Worm (Caenorhabditis elegans): ENCODE measurements around the gene fbxb-83.
"Not testable (repeated sequence)": the region's sequence is repeated elsewhere in the genome, so short reads cannot be mapped to it uniquely, and the experiment has no call there.

Gene fbxb-83

ce11 chrIII:134194-134593 lies 10.8 kb downstream of the fbxb-83 start, which contains the start of gene pals-25:
TSS of gene pals-25 (plus strand) at chrIII:134494.
- TF ChIP-seq scrt-1 (GFP tag; IDR thresholded peaks at IDR 0.05) = no peak
- no peak for TF ChIP-seq B0310.2 (tag; optimal IDR thresholded peaks at IDR 0.05)
- TF ChIP-seq sea-1 (GFP tag; conservative IDR thresholded peaks at IDR 0.05) = no peak
- TF ChIP-seq hmg-4 (GFP tag; optimal IDR thresholded peaks at IDR 0.05) = no peak
- no peak for TF ChIP-seq tra-4 (tag; optimal IDR thresholded peaks at IDR 0.05)

ce11 chrIII:132118-132517 lies 12.9 kb downstream of the fbxb-83 start, which contains the start of gene pals-22:
TSS of gene pals-22 (plus strand) at chrIII:132418.
- TF ChIP-seq tra-4 (tag; optimal IDR thresholded peaks at IDR 0.05) = no peak
- no peak for TF ChIP-seq ceh-13 (GFP tag; optimal IDR thresholded peaks at IDR 0.05)
- TF ChIP-seq hmbx-1 (tag; optimal IDR thresholded peaks at IDR 0.05) = no peak
- TF ChIP-seq hmg-4 (GFP tag; optimal IDR thresholded peaks at IDR 0.05) = no peak
- no peak for TF ChIP-seq ama-1 (optimal IDR thresholded peaks at IDR 0.05)
- no peak for TF ChIP-seq sea-1 (GFP tag; conservative IDR thresholded peaks at IDR 0.05)
- TF ChIP-seq F13C5.2 (tag; optimal IDR thresholded peaks at IDR 0.05) = no peak

ce11 chrIII:131627-132026 lies 13.4 kb downstream of the fbxb-83 start:
- TF ChIP-seq F13C5.2 (tag; optimal IDR thresholded peaks at IDR 0.05) = peak; percentile 31
- no peak for TF ChIP-seq tbx-11 (GFP tag; IDR thresholded peaks at IDR 0.05)
- no peak for TF ChIP-seq hnd-1 (tag; optimal IDR thresholded peaks at IDR 0.05)

- TF ChIP-seq ceh-13 (GFP tag; optimal IDR thresholded peaks at IDR 0.05) (no peak), ama-1 (optimal IDR thresholded peaks at IDR 0.05) (no peak), aly-1 (tag; optimal IDR thresholded peaks at IDR 0.05) (no peak), B0310.2 (tag; optimal IDR thresholded peaks at IDR 0.05) (no peak), scrt-1 (GFP tag; IDR thresholded peaks at IDR 0.05) (no peak), pes-1 (GFP tag; IDR thresholded peaks at IDR 0.05) (no peak), hnd-1 (tag; optimal IDR thresholded peaks at IDR 0.05) (no peak), ets-7 (tag; optimal IDR thresholded peaks at IDR 0.05) (no peak)
Observed at ce11 chrIII:130650-131049, 14.4 kb downstream of the fbxb-83 start, which contains the start of the genes nhr-280 and C29F9.2. TSS of gene nhr-280 (minus strand) at chrIII:130750. TSS of gene C29F9.2 (plus strand) at chrIII:130947.

- TF ChIP-seq F13C5.2 (tag; optimal IDR thresholded peaks at IDR 0.05) = no peak
- TF ChIP-seq ceh-13 (GFP tag; optimal IDR thresholded peaks at IDR 0.05) = no peak
- TF ChIP-seq hmbx-1 (tag; optimal IDR thresholded peaks at IDR 0.05) = no peak
- TF ChIP-seq hnd-1 (tag; optimal IDR thresholded peaks at IDR 0.05) = no peak
- TF ChIP-seq B0310.2 (tag; optimal IDR thresholded peaks at IDR 0.05) = no peak
- TF ChIP-seq aly-1 (tag; optimal IDR thresholded peaks at IDR 0.05) = no peak
Observed at ce11 chrIII:124478-124877, 20.5 kb downstream of the fbxb-83 start, which contains the start of gene pals-23. TSS of gene pals-23 (plus strand) at chrIII:124778.

- TF ChIP-seq hmbx-1 (tag; optimal IDR thresholded peaks at IDR 0.05); ceh-36 (tag; optimal IDR thresholded peaks at IDR 0.05); sea-1 (GFP tag; conservative IDR thresholded peaks at IDR 0.05): not testable (repeated sequence)
Observed at ce11 chrIII:121983-122449, 23.0 kb downstream of the fbxb-83 start, which contains the start of gene C29F9.12. TSS of gene C29F9.12 (minus strand) at chrIII:122033.

ce11 chrIII:120199-120598 lies 24.8 kb downstream of the fbxb-83 start, which contains the start of gene pals-24:
TSS of gene pals-24 (plus strand) at chrIII:120435.
- TF ChIP-seq pes-1 (GFP tag; IDR thresholded peaks at IDR 0.05) (no peak), flt-1 (GFP tag; IDR thresholded peaks at IDR 0.05) (no peak), sea-1 (GFP tag; conservative IDR thresholded peaks at IDR 0.05) (no peak), scrt-1 (GFP tag; IDR thresholded peaks at IDR 0.05) (no peak), ceh-13 (GFP tag; optimal IDR thresholded peaks at IDR 0.05) (no peak), tra-4 (tag; optimal IDR thresholded peaks at IDR 0.05) (no peak), tbx-11 (GFP tag; IDR thresholded peaks at IDR 0.05) (no peak)

ce11 chrIII:117857-118256 lies 27.2 kb downstream of the fbxb-83 start:
- TF ChIP-seq flt-1 (GFP tag; IDR thresholded peaks at IDR 0.05) (no peak), F13C5.2 (tag; optimal IDR thresholded peaks at IDR 0.05) (no peak), ceh-36 (tag; optimal IDR thresholded peaks at IDR 0.05) (peak; percentile 45)

ce11 chrIII:117210-117609 lies 27.8 kb downstream of the fbxb-83 start, which contains the start of gene C29F9.5:
TSS of gene C29F9.5 (plus strand) at chrIII:117510.
- TF ChIP-seq tbx-37 (GFP tag; conservative IDR thresholded peaks at IDR 0.05) = no peak
- TF ChIP-seq ceh-13 (GFP tag; optimal IDR thresholded peaks at IDR 0.05) = no peak
- no peak for TF ChIP-seq tra-4 (tag; optimal IDR thresholded peaks at IDR 0.05)
- no peak for TF ChIP-seq pes-1 (GFP tag; IDR thresholded peaks at IDR 0.05)
- no peak for TF ChIP-seq ama-1 (optimal IDR thresholded peaks at IDR 0.05)
- no peak for TF ChIP-seq sea-1 (GFP tag; conservative IDR thresholded peaks at IDR 0.05)
- no peak for TF ChIP-seq hmbx-1 (tag; optimal IDR thresholded peaks at IDR 0.05)
- TF ChIP-seq hmg-4 (GFP tag; optimal IDR thresholded peaks at IDR 0.05) = no peak
- no peak for TF ChIP-seq ets-7 (tag; optimal IDR thresholded peaks at IDR 0.05)
- no peak for TF ChIP-seq aly-1 (tag; optimal IDR thresholded peaks at IDR 0.05)
- TF ChIP-seq hnd-1 (tag; optimal IDR thresholded peaks at IDR 0.05) = no peak
- no peak for TF ChIP-seq ceh-36 (tag; optimal IDR thresholded peaks at IDR 0.05)
- no peak for TF ChIP-seq B0310.2 (tag; optimal IDR thresholded peaks at IDR 0.05)
- TF ChIP-seq tbx-11 (GFP tag; IDR thresholded peaks at IDR 0.05) = no peak
- no peak for TF ChIP-seq F13C5.2 (tag; optimal IDR thresholded peaks at IDR 0.05)
- no peak for TF ChIP-seq scrt-1 (GFP tag; IDR thresholded peaks at IDR 0.05)
- no peak for TF ChIP-seq flt-1 (GFP tag; IDR thresholded peaks at IDR 0.05)
